Worm (Caenorhabditis elegans) whole organism, L1 larva: ENCODE data around the gene samp-1.

ENCODE experiments used
- C34B4.2 ChIP-seq: sonication (generic microtip); optimal IDR thresholded peaks from 2 replicates; lab custom pipeline; 2017; ENCODE audit warnings: mild to moderate bottlenecking, missing genetic modification characterization, missing compliant biosample characterization
- Y116A8C.19 ChIP-seq: sonication (generic microtip); optimal IDR thresholded peaks from 2 replicates; lab custom pipeline; 2016; ENCODE audit warnings: missing compliant biosample characterization, missing genetic modification characterization, borderline replicate concordance
- aha-1 ChIP-seq: fragments of 150-350 bp; optimal IDR thresholded peaks from 2 replicates; lab custom pipeline; 2014; ENCODE audit warnings: missing biosample characterization, missing genetic modification characterization
- alr-1 ChIP-seq: fragments of 200-800 bp; sonication (Bioruptor generic); optimal IDR thresholded peaks from 2 replicates; lab custom pipeline; 2018; ENCODE audit warnings: borderline replicate concordance, mild to moderate bottlenecking, missing genetic modification characterization, missing compliant biosample characterization
- aly-2 ChIP-seq: fragments of 150-350 bp; optimal IDR thresholded peaks from 2 replicates; lab custom pipeline; 2014; ENCODE audit warnings: missing biosample characterization, missing genetic modification characterization
- ama-1 ChIP-seq: fragments of 150-350 bp; optimal IDR thresholded peaks from 2 replicates; lab custom pipeline; 2014
- blmp-1 ChIP-seq: fragments of 150-350 bp; optimal IDR thresholded peaks from 2 replicates; lab custom pipeline; 2014; ENCODE audit warnings: missing biosample characterization, missing genetic modification characterization
- ceh-63 ChIP-seq: fragments of 200-800 bp; sonication (Bioruptor generic); optimal IDR thresholded peaks from 2 replicates; lab custom pipeline; 2018; ENCODE audit warnings: mild to moderate bottlenecking, missing genetic modification characterization, missing compliant biosample characterization
- ces-1 ChIP-seq: fragments of 150-350 bp; optimal IDR thresholded peaks from 2 replicates; lab custom pipeline; 2014; ENCODE audit warnings: missing biosample characterization, missing genetic modification reagents, missing genetic modification characterization
- dsc-1 ChIP-seq: sonication (generic microtip); optimal IDR thresholded peaks from 2 replicates; lab custom pipeline; 2016; ENCODE audit warnings: mild to moderate bottlenecking, missing genetic modification characterization, missing compliant biosample characterization
- efl-1 ChIP-seq, 4 experiments: fragments of 150-350 bp; optimal IDR thresholded peaks in 3 of 4; peaks in 1 of 4; 1 replicate in 1 of 4; 2 replicates in 3 of 4; lab custom pipeline; 2014; ENCODE audit warnings: missing biosample characterization in 2 of 4, missing genetic modification characterization in 2 of 4, missing genetic modification reagents in 2 of 4
- egl-13 ChIP-seq: sonication (generic microtip); optimal IDR thresholded peaks from 2 replicates; lab custom pipeline; 2016; ENCODE audit warnings: missing genotype, missing genetic modification reagents, missing genetic modification characterization, missing compliant biosample characterization
- elt-2 ChIP-seq: sonication (generic microtip); optimal IDR thresholded peaks from 2 replicates; lab custom pipeline; 2016; ENCODE audit warnings: missing genetic modification characterization, mild to moderate bottlenecking, inconsistent platforms, missing compliant biosample characterization, missing genetic modification reagents
- ets-5 ChIP-seq: fragments of 200-800 bp; sonication (Bioruptor generic); IDR thresholded peaks from 2 replicates; pipeline ENCODE4 v1.3.6; 2022; ENCODE audit warnings: missing genetic modification characterization, missing compliant biosample characterization
- fkh-10 ChIP-seq: sonication (generic microtip); optimal IDR thresholded peaks from 2 replicates; lab custom pipeline; 2017; ENCODE audit warnings: missing biosample characterization, missing genetic modification reagents, missing genetic modification characterization
- fkh-4 ChIP-seq: sonication (generic microtip); optimal IDR thresholded peaks from 2 replicates; lab custom pipeline; 2016; ENCODE audit warnings: missing compliant biosample characterization, missing genetic modification characterization, borderline replicate concordance
- fos-1 ChIP-seq: fragments of 150-350 bp; optimal IDR thresholded peaks from 2 replicates; lab custom pipeline; 2014; ENCODE audit warnings: missing biosample characterization, missing genetic modification characterization
- hlh-17 ChIP-seq: fragments of 200-800 bp; sonication (Bioruptor generic); optimal IDR thresholded peaks from 2 replicates; lab custom pipeline; 2018; ENCODE audit warnings: missing genetic modification characterization, mild to moderate bottlenecking, missing compliant biosample characterization, moderate library complexity, borderline replicate concordance
- hpl-2 ChIP-seq: fragments of 150-350 bp; optimal IDR thresholded peaks from 2 replicates; lab custom pipeline; 2014; ENCODE audit warnings: missing biosample characterization, missing genetic modification reagents, missing genetic modification characterization
- isw-1 ChIP-seq: fragments of 200-800 bp; sonication (Bioruptor generic); IDR thresholded peaks from 2 replicates; pipeline ENCODE4 v1.3.6; 2022; ENCODE audit warnings: missing genetic modification characterization, missing compliant biosample characterization
- lin-13 ChIP-seq: fragments of 150-350 bp; optimal IDR thresholded peaks from 2 replicates; lab custom pipeline; 2014; ENCODE audit warnings: missing biosample characterization, missing genetic modification reagents, missing genetic modification characterization
- lin-39 ChIP-seq: fragments of 150-350 bp; optimal IDR thresholded peaks from 2 replicates; lab custom pipeline; 2014; ENCODE audit warnings: missing biosample characterization, missing genetic modification reagents, missing genetic modification characterization
- lir-3 ChIP-seq: sonication (generic microtip); optimal IDR thresholded peaks from 2 replicates; lab custom pipeline; 2016; ENCODE audit warnings: mild to moderate bottlenecking, missing genetic modification characterization, moderate library complexity, missing compliant biosample characterization; ENCODE audit not compliant: poor library complexity
- mab-9 ChIP-seq: fragments of 200-800 bp; sonication (Bioruptor generic); IDR thresholded peaks from 2 replicates; pipeline ENCODE4 v1.3.6; 2022; ENCODE audit warnings: missing genetic modification reagents, missing genetic modification characterization, missing compliant biosample characterization
- mdl-1 ChIP-seq, 2 experiments: fragments of 150-350 bp; optimal IDR thresholded peaks; 2 replicates each; lab custom pipeline; 2014 to 2017; ENCODE audit warnings: missing biosample characterization in 2 of 2, missing genetic modification characterization in 2 of 2, inconsistent platforms in 1 of 2
- mef-2 ChIP-seq: fragments of 150-350 bp; optimal IDR thresholded peaks from 2 replicates; lab custom pipeline; 2014; ENCODE audit warnings: missing biosample characterization, missing genetic modification characterization
- nhr-12 ChIP-seq: sonication (generic microtip); optimal IDR thresholded peaks from 2 replicates; lab custom pipeline; 2017; ENCODE audit warnings: missing biosample characterization, missing genetic modification characterization
- nhr-19 ChIP-seq: fragments of 200-800 bp; sonication (Bioruptor generic); conservative IDR thresholded peaks from 2 replicates; pipeline ENCODE4 v1.3.6; 2022; ENCODE audit warnings: missing genetic modification characterization, missing compliant biosample characterization
- nhr-20 ChIP-seq: sonication (generic microtip); optimal IDR thresholded peaks from 2 replicates; lab custom pipeline; 2016; ENCODE audit warnings: mild to moderate bottlenecking, missing genetic modification characterization, missing compliant biosample characterization
- nhr-28 ChIP-seq: fragments of 150-350 bp; optimal IDR thresholded peaks from 2 replicates; lab custom pipeline; 2014; ENCODE audit warnings: missing biosample characterization, missing genetic modification characterization
- nhr-71 ChIP-seq: sonication (generic microtip); optimal IDR thresholded peaks from 2 replicates; lab custom pipeline; 2016; ENCODE audit warnings: mild to moderate bottlenecking, missing genetic modification characterization, moderate library complexity, missing compliant biosample characterization
- nhr-84 ChIP-seq: sonication (generic microtip); optimal IDR thresholded peaks from 2 replicates; lab custom pipeline; 2017; ENCODE audit warnings: missing biosample characterization, missing genetic modification characterization
- nhr-85 ChIP-seq: sonication (generic microtip); peaks from one replicate; lab custom pipeline; 2016; ENCODE audit warnings: missing genetic modification characterization, inconsistent platforms, missing compliant biosample characterization
- pax-3 ChIP-seq: fragments of 200-800 bp; sonication (Bioruptor generic); optimal IDR thresholded peaks from 2 replicates; lab custom pipeline; 2018; ENCODE audit warnings: mild to moderate bottlenecking, missing genetic modification characterization, moderate library complexity, missing compliant biosample characterization
- pqm-1 ChIP-seq: sonication (generic microtip); optimal IDR thresholded peaks from 3 replicates; lab custom pipeline; 2017; ENCODE audit warnings: missing biosample characterization, missing genetic modification characterization
- rnt-1 ChIP-seq: sonication (generic microtip); optimal IDR thresholded peaks from 2 replicates; lab custom pipeline; 2016; ENCODE audit warnings: mild to moderate bottlenecking, missing genetic modification characterization, moderate library complexity, missing compliant biosample characterization
- skn-1 ChIP-seq: fragments of 150-350 bp; optimal IDR thresholded peaks from 2 replicates; lab custom pipeline; 2014; ENCODE audit warnings: missing biosample characterization, missing genetic modification characterization
- snu-23 ChIP-seq: sonication (generic microtip); optimal IDR thresholded peaks from 2 replicates; lab custom pipeline; 2016; ENCODE audit warnings: missing genetic modification characterization, missing compliant biosample characterization
- sptf-1 ChIP-seq: fragments of 150-350 bp; optimal IDR thresholded peaks from 2 replicates; lab custom pipeline; 2014; ENCODE audit warnings: missing biosample characterization, missing genetic modification characterization
- sup-37 ChIP-seq: fragments of 200-800 bp; sonication (Bioruptor generic); optimal IDR thresholded peaks from 2 replicates; lab custom pipeline; 2018; ENCODE audit warnings: mild to moderate bottlenecking, missing genetic modification characterization, missing compliant biosample characterization
- unc-130 ChIP-seq: fragments of 150-350 bp; optimal IDR thresholded peaks from 2 replicates; lab custom pipeline; 2017; ENCODE audit warnings: missing biosample characterization, missing genetic modification characterization, inconsistent platforms
- unc-62 ChIP-seq: fragments of 150-350 bp; optimal IDR thresholded peaks from 2 replicates; lab custom pipeline; 2014; ENCODE audit warnings: missing biosample characterization, missing genetic modification reagents, missing genetic modification characterization
- unc-86 ChIP-seq: sonication (generic microtip); optimal IDR thresholded peaks from 2 replicates; lab custom pipeline; 2016; ENCODE audit warnings: missing genetic modification characterization, missing compliant biosample characterization
- unc-98 ChIP-seq: fragments of 200-800 bp; sonication (Bioruptor generic); IDR thresholded peaks from 2 replicates; pipeline ENCODE4 v1.3.6; 2022; ENCODE audit warnings: missing genetic modification characterization, missing compliant biosample characterization
- vab-15 ChIP-seq: sonication (generic microtip); optimal IDR thresholded peaks from 2 replicates; lab custom pipeline; 2017; ENCODE audit warnings: missing genotype, mild to moderate bottlenecking, missing genetic modification characterization, missing compliant biosample characterization
- xbp-1 ChIP-seq: sonication (generic microtip); optimal IDR thresholded peaks from 2 replicates; lab custom pipeline; 2016; ENCODE audit warnings: missing genetic modification characterization, missing compliant biosample characterization
- zag-1 ChIP-seq: fragments of 150-350 bp; optimal IDR thresholded peaks from 2 replicates; lab custom pipeline; 2014; ENCODE audit warnings: missing biosample characterization, missing genetic modification characterization
- zip-4 ChIP-seq: fragments of 200-800 bp; sonication (Bioruptor generic); optimal IDR thresholded peaks from 2 replicates; lab custom pipeline; 2018; ENCODE audit warnings: mild to moderate bottlenecking, missing genetic modification characterization, moderate library complexity, missing compliant biosample characterization
- ztf-11 ChIP-seq, 2 experiments: sonication (generic microtip); optimal IDR thresholded peaks; 2 replicates each; lab custom pipeline; 2016 to 2017; ENCODE audit warnings: missing genetic modification characterization in 2 of 2, missing biosample characterization in 1 of 2, missing compliant biosample characterization in 1 of 2

The samp-1 gene

ce11 chrII:11290109-11290784, 12.4 kb upstream of the samp-1 start, which contains the start of gene C47G2.3 (continued):
- TF ChIP-seq isw-1 (GFP tag; lab: Robert Waterston, UW), result no peak
- peak; percentile 7 for TF ChIP-seq blmp-1 (tag; lab: Kevin White, UChicago)
- TF ChIP-seq unc-86 (tag; lab: Kevin White, UChicago), result no peak
- no peak for TF ChIP-seq fkh-10 (GFP tag; lab: Kevin White, UChicago)
- TF ChIP-seq elt-2 (tag; lab: Kevin White, UChicago), result peak; percentile 26
- TF ChIP-seq lin-13, result no peak
- no peak for TF ChIP-seq pax-3 (tag; lab: Kevin White, UChicago)
- peak; percentile 30 for TF ChIP-seq skn-1
- no peak for TF ChIP-seq aly-2 (tag; lab: Kevin White, UChicago)
- TF ChIP-seq rnt-1 (tag; lab: Kevin White, UChicago), result peak; percentile 85
- TF ChIP-seq nhr-28, result peak; percentile 7
- TF ChIP-seq dsc-1 (tag; lab: Kevin White, UChicago), result peak; percentile 59
- peak; percentile 48 for TF ChIP-seq snu-23
- TF ChIP-seq alr-1 (tag; lab: Kevin White, UChicago), result no peak
- no peak for TF ChIP-seq fos-1
- TF ChIP-seq unc-130 (tag; lab: Kevin White, UChicago), result peak; percentile 87
- no peak for TF ChIP-seq nhr-84 (tag; lab: Kevin White, UChicago)
- TF ChIP-seq mdl-1 (tag; optimal IDR thresholded peaks at IDR 0.05; lab: Kevin White, UChicago), result no peak
- no peak for TF ChIP-seq nhr-12 (tag; lab: Kevin White, UChicago)
- TF ChIP-seq lir-3 (tag; lab: Kevin White, UChicago), result peak; percentile 60
- TF ChIP-seq mef-2 (tag; lab: Kevin White, UChicago), result no peak
- TF ChIP-seq zip-4 (GFP tag; lab: Kevin White, UChicago), result no peak
- no peak for TF ChIP-seq ces-1 (GFP tag; lab: Kevin White, UChicago)
- TF ChIP-seq fkh-4, result peak; percentile 31
- TF ChIP-seq zag-1 (tag; lab: Kevin White, UChicago), result no peak
- TF ChIP-seq nhr-19 (GFP tag; lab: Robert Waterston, UW), result peak; percentile 52
- peak; percentile 31 for TF ChIP-seq xbp-1
- no peak for TF ChIP-seq vab-15 (tag; lab: Kevin White, UChicago)
- TF ChIP-seq aha-1, result no peak
- TF ChIP-seq nhr-71 (tag; lab: Kevin White, UChicago), result peak; percentile 66
- TF ChIP-seq mab-9 (GFP tag; lab: Robert Waterston, UW), result no peak
- no peak for TF ChIP-seq pqm-1 (tag; lab: Kevin White, UChicago)
- TF ChIP-seq ceh-63 (GFP tag; lab: Kevin White, UChicago), result no peak
- peak; percentile 46 for TF ChIP-seq egl-13 (tag; lab: Kevin White, UChicago)
- TF ChIP-seq efl-1 (optimal IDR thresholded peaks at IDR 0.05; lab: Kevin White, UChicago), result peak; percentile 80 to 88
- TF ChIP-seq efl-1 (GFP tag; optimal IDR thresholded peaks at IDR 0.05 in 1 of 2; lab: Kevin White, UChicago), result peak; percentile 86 to 99
- peak; percentile 55 for TF ChIP-seq nhr-20 (tag; lab: Kevin White, UChicago)

DNA sequence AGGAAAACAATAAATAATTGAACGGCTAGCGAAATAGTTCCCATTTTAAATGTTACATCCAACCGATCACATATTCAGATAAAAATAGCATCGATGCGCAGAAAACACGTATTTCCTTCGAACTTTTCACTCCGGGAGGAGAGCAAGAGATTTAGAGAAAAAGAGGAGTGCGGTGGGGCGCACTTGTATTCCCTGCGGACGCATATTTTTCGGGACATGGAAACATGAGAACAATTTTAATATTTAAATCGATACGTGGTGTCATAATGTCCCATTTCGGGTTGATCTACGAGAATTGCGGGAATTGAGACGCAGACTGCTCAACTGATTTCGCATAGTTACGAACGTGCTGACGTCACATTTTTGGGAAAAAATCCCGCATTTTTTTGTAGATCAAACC, 9.3 kb upstream of the samp-1 start, which contains the start of gene C47G2.4:
TSS of gene C47G2.4 (minus strand) at position 174 of the 400 bp plus-strand sequence.
- TF ChIP-seq sptf-1, result no peak
- no peak for TF ChIP-seq sup-37 (GFP tag; lab: Kevin White, UChicago)
- no peak for TF ChIP-seq ets-5 (GFP tag; lab: Robert Waterston, UW)
- peak; percentile 12 for TF ChIP-seq fos-1
- peak; percentile 18; the same call in 1 of the 2 replicates for TF ChIP-seq unc-98
- TF ChIP-seq Y116A8C.19, result no peak
- TF ChIP-seq mab-9 (GFP tag; lab: Robert Waterston, UW), result no peak
- no peak for TF ChIP-seq unc-62 (GFP tag; lab: Kevin White, UChicago)
- TF ChIP-seq nhr-85, result peak; percentile 76
- no peak for TF ChIP-seq ama-1 (lab: Kevin White, UChicago)
- TF ChIP-seq hlh-17 (GFP tag; lab: Kevin White, UChicago), result no peak
- TF ChIP-seq xbp-1, result peak; percentile 64
- peak in 1 of 2 experiments; percentile 26 for TF ChIP-seq ztf-11 (tag; optimal IDR thresholded peaks at IDR 0.05; lab: Kevin White, UChicago)
- TF ChIP-seq zag-1 (tag; lab: Kevin White, UChicago), result no peak
- TF ChIP-seq zip-4 (GFP tag; lab: Kevin White, UChicago), result no peak
- no peak for TF ChIP-seq C34B4.2 (tag; lab: Kevin White, UChicago)
- no peak for TF ChIP-seq nhr-28
- TF ChIP-seq isw-1 (GFP tag; lab: Robert Waterston, UW), result peak; percentile 55
- TF ChIP-seq hpl-2, result no peak
- TF ChIP-seq nhr-12 (tag; lab: Kevin White, UChicago), result no peak
- TF ChIP-seq aly-2 (tag; lab: Kevin White, UChicago), result no peak
- TF ChIP-seq unc-130 (tag; lab: Kevin White, UChicago), result peak; percentile 20
- TF ChIP-seq elt-2 (tag; lab: Kevin White, UChicago), result no peak
- peak; percentile 83 for TF ChIP-seq rnt-1 (tag; lab: Kevin White, UChicago)
- peak; percentile 81 for TF ChIP-seq nhr-71 (tag; lab: Kevin White, UChicago)
- peak; percentile 54 for TF ChIP-seq unc-86 (tag; lab: Kevin White, UChicago)
- no peak for TF ChIP-seq lin-39
